Fruit fly (Drosophila melanogaster) whole organism, pupa: ENCODE data around the gene APP-BP1.

Experiments
- CG13204 ChIP-seq: fragments of 200-800 bp; sonication (Bioruptor generic); optimal IDR thresholded peaks from 2 replicates; lab custom pipeline; 2018; ENCODE audit warnings: missing biosample characterization, mild to moderate bottlenecking, missing genetic modification characterization, moderate library complexity
- CG8159 ChIP-seq: fragments of 200-800 bp; sonication (Bioruptor generic); optimal IDR thresholded peaks from 3 replicates; lab custom pipeline; 2018; ENCODE audit warnings: missing biosample characterization, mild to moderate bottlenecking, missing genetic modification characterization, moderate library complexity
- EcR ChIP-seq: fragments of 200-800 bp; sonication (Bioruptor generic); optimal IDR thresholded peaks from 3 replicates; lab custom pipeline; 2019; ENCODE audit warnings: missing biosample characterization, missing genetic modification characterization, mild to moderate bottlenecking, moderate library complexity, missing genetic modification reagents
- Pif1A ChIP-seq: fragments of 200-800 bp; sonication (Bioruptor generic); optimal IDR thresholded peaks from 3 replicates; lab custom pipeline; 2016; ENCODE audit warnings: missing biosample characterization, missing genetic modification characterization

- TF ChIP-seq CG13204 (GFP tag; lab: Kevin White, UChicago): peak; percentile 64
- peak; percentile 29 for TF ChIP-seq EcR
- peak; percentile 42 for TF ChIP-seq Pif1A (GFP tag; lab: Kevin White, UChicago)
- TF ChIP-seq CG8159 (tag; lab: Kevin White, UChicago): no peak
These were observed 20.6 kb downstream of the APP-BP1 start for dm6 chr3L:11118627-11119395.
